Fruit fly (Drosophila melanogaster) whole organism, wandering third instar larva: ENCODE data around the gene CG10466.

Source experiments
- Abd-B ChIP-seq: fragments of >200 bp; optimal IDR thresholded peaks from 2 replicates; lab custom pipeline; 2017; ENCODE audit warnings: missing biosample characterization, missing genetic modification characterization
- CG32264 ChIP-seq: fragments of 200-800 bp; sonication (Bioruptor generic); optimal IDR thresholded peaks from 2 replicates; lab custom pipeline; 2016; ENCODE audit warnings: missing biosample characterization, missing genetic modification characterization
- CG9705 ChIP-seq: fragments of 200-800 bp; sonication (Bioruptor generic); optimal IDR thresholded peaks from 2 replicates; lab custom pipeline; 2018; ENCODE audit warnings: missing biosample characterization, mild to moderate bottlenecking, missing genetic modification characterization
- CrebA ChIP-seq: fragments of 200-800 bp; sonication (Bioruptor generic); optimal IDR thresholded peaks from 2 replicates; lab custom pipeline; 2016; ENCODE audit warnings: missing biosample characterization, mild to moderate bottlenecking, missing genetic modification characterization, borderline replicate concordance
- Dfd ChIP-seq: fragments of >200 bp; optimal IDR thresholded peaks from 2 replicates; lab custom pipeline; 2017; ENCODE audit warnings: missing biosample characterization, missing genetic modification characterization
- Dif ChIP-seq: fragments of 200-275, 200-300 bp; sonication (Bioruptor generic); optimal IDR thresholded peaks from 2 replicates; lab custom pipeline; 2018; ENCODE audit warnings: missing biosample characterization, missing genetic modification characterization; ENCODE audit not compliant: partially characterized antibody
- GATAd ChIP-seq: sonication (Bioruptor generic); optimal IDR thresholded peaks from 2 replicates; lab custom pipeline; 2016; ENCODE audit warnings: missing biosample characterization, missing genetic modification characterization
- HLH106 ChIP-seq: fragments of 200-800 bp; optimal IDR thresholded peaks from 3 replicates; lab custom pipeline; 2019; ENCODE audit warnings: missing biosample characterization, mild to moderate bottlenecking, missing genetic modification characterization, moderate library complexity
- Hr78 ChIP-seq: fragments of >200 bp; optimal IDR thresholded peaks from 2 replicates; lab custom pipeline; 2017; ENCODE audit warnings: missing biosample characterization, missing genetic modification characterization
- Hr83 ChIP-seq: fragments of 200-300 bp; sonication (Bioruptor generic); optimal IDR thresholded peaks from 2 replicates; lab custom pipeline; 2016; ENCODE audit warnings: missing biosample characterization, mild to moderate bottlenecking, missing genetic modification characterization, moderate library complexity; ENCODE audit not compliant: poor library complexity, severe bottlenecking
- Jra ChIP-seq: sonication (Bioruptor generic); optimal IDR thresholded peaks from 2 replicates; lab custom pipeline; 2016; ENCODE audit warnings: missing biosample characterization, missing genetic modification characterization
- Mio ChIP-seq: sonication (Bioruptor generic); optimal IDR thresholded peaks from 2 replicates; lab custom pipeline; 2016; ENCODE audit warnings: missing biosample characterization, missing genetic modification characterization
- Myc ChIP-seq: fragments of >200 bp; optimal IDR thresholded peaks from 2 replicates; lab custom pipeline; 2017
- N ChIP-seq: fragments of >200 bp; optimal IDR thresholded peaks from 2 replicates; lab custom pipeline; 2018; ENCODE audit warnings: missing biosample characterization, missing external identifiers, missing genetic modification characterization
- OdsH ChIP-seq: fragments of 200-800 bp; sonication (Bioruptor generic); optimal IDR thresholded peaks from 2 replicates; lab custom pipeline; 2016; ENCODE audit warnings: missing biosample characterization, mild to moderate bottlenecking, missing genetic modification characterization
- Rel ChIP-seq, 2 experiments: fragments of 200-800 bp; sonication (Bioruptor generic) in 1 of 2; optimal IDR thresholded peaks; 2 replicates in 1 of 2; 3 replicates in 1 of 2; lab custom pipeline; 2016 to 2019; ENCODE audit warnings: mild to moderate bottlenecking in 2 of 2, missing biosample characterization in 2 of 2, missing genetic modification characterization in 2 of 2, moderate library complexity in 1 of 2
- Sp1 ChIP-seq: fragments of 200-800 bp; sonication (Bioruptor generic); optimal IDR thresholded peaks from 3 replicates; lab custom pipeline; 2019; ENCODE audit warnings: missing biosample characterization, mild to moderate bottlenecking, missing genetic modification characterization, moderate library complexity
- Vsx2 ChIP-seq: fragments of 200-300, 225-300 bp; sonication (Bioruptor generic); optimal IDR thresholded peaks from 2 replicates; lab custom pipeline; 2018; ENCODE audit warnings: missing biosample characterization, missing genetic modification characterization; ENCODE audit not compliant: partially characterized antibody
- br ChIP-seq: fragments of 200-800 bp; sonication (Bioruptor generic); optimal IDR thresholded peaks from 2 replicates; lab custom pipeline; 2016; ENCODE audit warnings: missing biosample characterization, missing genetic modification characterization
- brk ChIP-seq: fragments of 200-800 bp; sonication (Bioruptor generic); optimal IDR thresholded peaks from 2 replicates; lab custom pipeline; 2016; ENCODE audit warnings: missing biosample characterization, mild to moderate bottlenecking, missing genetic modification characterization
- dl ChIP-seq, 2 experiments: fragments of 175-275, 200-275 bp in 1 of 2; fragments of 200-275 bp in 1 of 2; sonication (Bioruptor generic); optimal IDR thresholded peaks; lab custom pipeline; 2018; ENCODE audit warnings: mild to moderate bottlenecking in 2 of 2, missing biosample characterization in 2 of 2, missing genetic modification characterization in 2 of 2, moderate library complexity in 2 of 2; ENCODE audit not compliant: partially characterized antibody in 2 of 2, insufficient read depth in 1 of 2
- dmrt93B ChIP-seq: fragments of 200-800 bp; sonication (Bioruptor generic); optimal IDR thresholded peaks from 2 replicates; lab custom pipeline; 2018; ENCODE audit warnings: missing biosample characterization, mild to moderate bottlenecking, missing genetic modification characterization
- dsf ChIP-seq: sonication (Bioruptor generic); optimal IDR thresholded peaks from 2 replicates; lab custom pipeline; 2016; ENCODE audit warnings: missing biosample characterization, missing genetic modification characterization, borderline replicate concordance
- ey ChIP-seq: fragments of 200-800 bp; sonication (Bioruptor generic); optimal IDR thresholded peaks from 2 replicates; lab custom pipeline; 2016; ENCODE audit warnings: missing biosample characterization, missing genetic modification characterization
- foxo ChIP-seq, 2 experiments: fragments of 200-800 bp; sonication (Bioruptor generic); optimal IDR thresholded peaks; 2 replicates in 1 of 2; 3 replicates in 1 of 2; lab custom pipeline; 2016 to 2017; ENCODE audit warnings: missing biosample characterization in 2 of 2, missing genetic modification characterization in 2 of 2
- fru ChIP-seq: fragments of 200-800 bp; sonication (Bioruptor generic); optimal IDR thresholded peaks from 3 replicates; lab custom pipeline; 2016; ENCODE audit warnings: missing biosample characterization, mild to moderate bottlenecking, missing genetic modification characterization
- h ChIP-seq: fragments of 200-800 bp; sonication (Bioruptor generic); optimal IDR thresholded peaks from 3 replicates; lab custom pipeline; 2016; ENCODE audit warnings: missing biosample characterization, mild to moderate bottlenecking, missing genetic modification characterization
- jim ChIP-seq: fragments of 175-275, 200-325 bp; sonication (Bioruptor generic); optimal IDR thresholded peaks from 2 replicates; lab custom pipeline; 2016; ENCODE audit warnings: missing biosample characterization, mild to moderate bottlenecking, missing genetic modification characterization
- lola ChIP-seq: fragments of >200 bp; optimal IDR thresholded peaks from 2 replicates; lab custom pipeline; 2017; ENCODE audit warnings: missing biosample characterization, missing genetic modification characterization
- pan ChIP-seq: fragments of >200 bp; optimal IDR thresholded peaks from 2 replicates; lab custom pipeline; 2017
- rgr ChIP-seq: fragments of 200-800 bp; sonication (Bioruptor generic); optimal IDR thresholded peaks from 3 replicates; lab custom pipeline; 2016; ENCODE audit warnings: missing biosample characterization, mild to moderate bottlenecking, missing genetic modification characterization
- sage ChIP-seq: fragments of 200-800 bp; sonication (Bioruptor generic); optimal IDR thresholded peaks from 2 replicates; lab custom pipeline; 2016; ENCODE audit warnings: missing biosample characterization, mild to moderate bottlenecking, missing genetic modification characterization
- sv ChIP-seq: fragments of 200-800 bp; sonication (Bioruptor generic); optimal IDR thresholded peaks from 3 replicates; lab custom pipeline; 2016; ENCODE audit warnings: missing biosample characterization, missing genetic modification characterization
- tai ChIP-seq: sonication (Bioruptor generic); optimal IDR thresholded peaks from 2 replicates; lab custom pipeline; 2016; ENCODE audit warnings: missing biosample characterization, missing genetic modification characterization
- usp ChIP-seq: fragments of >200 bp; optimal IDR thresholded peaks from 2 replicates; lab custom pipeline; 2017; ENCODE audit warnings: missing biosample characterization, missing genetic modification characterization
- woc ChIP-seq: sonication (Bioruptor generic); optimal IDR thresholded peaks from 2 replicates; lab custom pipeline; 2016; ENCODE audit warnings: missing biosample characterization, mild to moderate bottlenecking, missing genetic modification characterization

The CG10466 gene

dm6 chr2L:19795320-19796110, 3.6 kb downstream of the CG10466 start (continued):
- TF ChIP-seq Rel (GFP tag; optimal IDR thresholded peaks at IDR 0.05; lab: Kevin White, UChicago) (no peak), Rel (tag; optimal IDR thresholded peaks at IDR 0.05; lab: Kevin White, UChicago) (no peak), Dif (GFP tag; lab: Kevin White, UChicago) (no peak), Vsx2 (GFP tag; lab: Kevin White, UChicago) (no peak)

DNA sequence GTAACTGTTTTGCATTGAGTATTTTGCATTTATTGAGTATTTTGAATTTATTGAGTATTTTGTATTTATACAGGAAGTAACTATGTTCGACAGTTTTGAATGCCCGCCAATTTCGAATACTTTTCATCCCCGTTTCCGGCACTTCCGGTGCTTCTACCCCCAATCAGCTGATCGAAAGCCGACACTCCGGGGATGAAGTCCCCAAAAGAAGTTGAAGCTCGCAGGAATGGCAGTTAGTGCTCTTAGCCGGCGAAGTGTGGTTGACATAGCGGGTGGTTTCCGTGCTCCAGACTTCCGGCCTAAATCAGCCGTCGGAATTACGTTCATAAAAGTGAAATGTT, 4.2 kb downstream of the CG10466 start, which contains the start of gene sick:
sick (plus strand) TSS at position 255 of the 341 bp plus-strand sequence.
- no peak for TF ChIP-seq Myc (lab: Kevin White, UChicago)
- no peak for TF ChIP-seq usp (GFP tag; lab: Kevin White, UChicago)
- no peak for TF ChIP-seq HLH106
- TF ChIP-seq, all 38 proteins: peak for 0

- TF ChIP-seq pan (lab: Kevin White, UChicago) (no peak), HLH106 (peak; percentile 38), Sp1 (GFP tag; lab: Kevin White, UChicago) (peak; percentile 5), Mio (no peak), tai (GFP tag; lab: Kevin White, UChicago) (no peak), OdsH (peak; percentile 23), fru (peak; percentile 21), woc (GFP tag; lab: Kevin White, UChicago) (peak; percentile 22), h (GFP tag; lab: Kevin White, UChicago) (peak; percentile 23), foxo (GFP tag; optimal IDR thresholded peaks at IDR 0.05; lab: Kevin White, UChicago) (peak in 1 of 2 experiments; percentile 28)
- TF ChIP-seq, all 38 proteins: peak for 7
Observed at dm6 chr2L:19799940-19800339, 8.0 kb downstream of the CG10466 start.

- TF ChIP-seq woc (GFP tag; lab: Kevin White, UChicago): no peak
- no peak for TF ChIP-seq CG9705
- TF ChIP-seq Abd-B (GFP tag; lab: Kevin White, UChicago): no peak
- no peak for TF ChIP-seq Vsx2 (GFP tag; lab: Kevin White, UChicago)
- no peak for TF ChIP-seq brk (GFP tag; lab: Kevin White, UChicago)
- no peak for TF ChIP-seq dsf
- TF ChIP-seq, all 38 proteins: peak for 0
Observed at dm6 chr2L:19800703-19801102, 8.8 kb downstream of the CG10466 start.

DNA sequence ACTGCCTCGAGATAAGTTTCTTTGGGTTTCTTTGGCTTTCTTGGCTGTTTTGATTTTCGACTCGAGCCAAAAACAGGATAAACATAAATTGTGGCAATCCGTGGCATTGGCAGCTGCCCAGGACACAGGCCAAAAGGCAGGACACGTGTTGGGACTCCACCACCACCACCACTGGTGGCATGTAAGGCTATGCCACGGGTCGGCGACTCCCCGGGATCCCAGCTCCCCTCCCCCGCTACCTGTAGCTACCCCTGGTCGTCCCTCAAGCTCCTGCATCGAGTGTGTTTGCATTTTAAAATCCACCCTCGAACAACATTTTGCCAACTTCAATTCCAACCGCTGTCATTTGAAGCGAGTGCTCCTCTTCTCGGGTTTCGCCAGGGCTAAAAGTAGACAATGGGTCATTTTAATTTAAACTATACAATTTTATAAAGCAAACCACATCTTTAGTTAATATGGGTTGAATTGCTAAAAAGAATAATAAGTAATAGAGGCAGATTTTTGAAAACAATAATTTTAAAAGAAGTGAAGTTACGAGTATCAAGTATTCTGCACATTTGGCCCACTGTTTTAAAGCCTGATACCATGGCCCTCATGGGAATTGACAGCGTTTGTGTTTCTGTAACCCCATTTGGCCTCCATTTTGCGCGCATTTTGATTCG, 10.2 kb downstream of the CG10466 start:
- TF ChIP-seq lola (GFP tag; lab: Kevin White, UChicago): no peak
- TF ChIP-seq Rel (GFP tag; optimal IDR thresholded peaks at IDR 0.05; lab: Kevin White, UChicago): no peak
- TF ChIP-seq Rel (tag; optimal IDR thresholded peaks at IDR 0.05; lab: Kevin White, UChicago): no peak
- no peak for TF ChIP-seq CG32264
- TF ChIP-seq h (GFP tag; lab: Kevin White, UChicago): peak; percentile 5
- TF ChIP-seq Jra (GFP tag; lab: Kevin White, UChicago): no peak
- TF ChIP-seq Vsx2 (GFP tag; lab: Kevin White, UChicago): no peak
- TF ChIP-seq foxo (GFP tag; optimal IDR thresholded peaks at IDR 0.05; lab: Kevin White, UChicago): peak in 1 of 2 experiments; percentile 34
- TF ChIP-seq jim (GFP tag; lab: Kevin White, UChicago): no peak
- peak; percentile 35 for TF ChIP-seq OdsH
- TF ChIP-seq GATAd (GFP tag; lab: Kevin White, UChicago): no peak
- TF ChIP-seq woc (GFP tag; lab: Kevin White, UChicago): no peak
- peak; percentile 34 for TF ChIP-seq fru
- TF ChIP-seq Dfd (GFP tag; lab: Kevin White, UChicago): no peak
- peak; percentile 33 for TF ChIP-seq ey
- no peak for TF ChIP-seq CrebA (GFP tag; lab: Kevin White, UChicago)
- no peak for TF ChIP-seq sv (GFP tag; lab: Kevin White, UChicago)
- no peak for TF ChIP-seq N
- no peak for TF ChIP-seq HLH106
- no peak for TF ChIP-seq dl (GFP tag; optimal IDR thresholded peaks at IDR 0.05; lab: Kevin White, UChicago; ENCODE audit: insufficient read depth in 1 of 2, partially characterized antibody in 2 of 2)
- no peak for TF ChIP-seq Sp1 (GFP tag; lab: Kevin White, UChicago)
- no peak for TF ChIP-seq tai (GFP tag; lab: Kevin White, UChicago)
- TF ChIP-seq sage (GFP tag; lab: Kevin White, UChicago): no peak
- no peak for TF ChIP-seq brk (GFP tag; lab: Kevin White, UChicago)
- no peak for TF ChIP-seq pan (lab: Kevin White, UChicago)
- TF ChIP-seq Hr78: no peak
- TF ChIP-seq Myc (lab: Kevin White, UChicago): no peak
- TF ChIP-seq Dif (GFP tag; lab: Kevin White, UChicago): no peak
- TF ChIP-seq dmrt93B (GFP tag; lab: Kevin White, UChicago): no peak
- TF ChIP-seq usp (GFP tag; lab: Kevin White, UChicago): no peak
- TF ChIP-seq Abd-B (GFP tag; lab: Kevin White, UChicago): no peak
- TF ChIP-seq CG9705: no peak
- TF ChIP-seq Hr83 (GFP tag; lab: Kevin White, UChicago): no peak
- no peak for TF ChIP-seq br (GFP tag; lab: Kevin White, UChicago)
- peak; percentile 24 for TF ChIP-seq rgr (GFP tag; lab: Kevin White, UChicago)
- no peak for TF ChIP-seq Mio
- no peak for TF ChIP-seq dsf
